Worm (Caenorhabditis elegans) whole organism, L3 larva: Measurements from ENCODE around the gene fipr-16.

Experiments
- elt-2 ChIP-seq: sonication (generic microtip); optimal IDR thresholded peaks from 2 replicates; lab custom pipeline; 2016; ENCODE audit warnings: missing genetic modification reagents, mild to moderate bottlenecking, missing genetic modification characterization, missing compliant biosample characterization
- hmg-11 ChIP-seq: sonication (generic microtip); optimal IDR thresholded peaks from 2 replicates; lab custom pipeline; 2016; ENCODE audit warnings: missing genetic modification characterization, missing compliant biosample characterization
- lin-39 ChIP-seq: fragments of 150-350 bp; optimal IDR thresholded peaks from 2 replicates; lab custom pipeline; 2018; ENCODE audit warnings: missing biosample characterization, missing genetic modification reagents, missing genetic modification characterization
- mdl-1 ChIP-seq: fragments of 150-350 bp; optimal IDR thresholded peaks from 2 replicates; lab custom pipeline; 2014; ENCODE audit warnings: missing biosample characterization, missing genetic modification characterization
- nhr-11 ChIP-seq: fragments of 150-350 bp; optimal IDR thresholded peaks from 2 replicates; lab custom pipeline; 2014; ENCODE audit warnings: missing biosample characterization, missing genetic modification characterization
- pqm-1 ChIP-seq: fragments of 150-350 bp; optimal IDR thresholded peaks from 2 replicates; lab custom pipeline; 2017; ENCODE audit warnings: missing biosample characterization, missing genetic modification characterization, inconsistent platforms

- TF ChIP-seq pqm-1 (tag; lab: Kevin White, UChicago) (no peak), elt-2 (tag; lab: Kevin White, UChicago) (no peak), lin-39 (tag; lab: Kevin White, UChicago) (no peak), hmg-11 (tag; lab: Kevin White, UChicago) (no peak), mdl-1 (tag; lab: Kevin White, UChicago) (no peak), nhr-11 (tag; lab: Kevin White, UChicago) (no peak)
Measured at ce11 chrIII:8618412-8618960, 27.7 kb upstream of the fipr-16 start, which contains the start of gene C13G5.2.
